Fruit fly (Drosophila melanogaster) whole organism, adult: Measurements from ENCODE around the gene Sgs1.
A peak's percentile ranks its signal among the peaks of the same experiment; 100 is the strongest.

Source experiments
- CG11617 ChIP-seq: fragments of 200-800 bp; sonication (Bioruptor generic); optimal IDR thresholded peaks from 2 replicates; lab custom pipeline; 2017; ENCODE audit warnings: mild to moderate bottlenecking, missing biosample characterization, missing genetic modification reagents, missing genetic modification characterization
- CG12768 ChIP-seq: fragments of 200-800 bp; sonication (Bioruptor generic); optimal IDR thresholded peaks from 2 replicates; lab custom pipeline; 2017; ENCODE audit warnings: missing biosample characterization, missing genetic modification characterization, mild to moderate bottlenecking, moderate library complexity, missing genetic modification reagents
- CG14711 ChIP-seq: fragments of 200-800 bp; sonication (Bioruptor generic); optimal IDR thresholded peaks from 2 replicates; lab custom pipeline; 2018; ENCODE audit warnings: missing biosample characterization, mild to moderate bottlenecking, missing genetic modification characterization, moderate library complexity
- CG1620 ChIP-seq: fragments of 200-800 bp; sonication (Bioruptor generic); optimal IDR thresholded peaks from 2 replicates; lab custom pipeline; 2016; ENCODE audit warnings: missing biosample characterization, missing genetic modification characterization
- CG33017 ChIP-seq: fragments of 200-800 bp; sonication (Bioruptor generic); optimal IDR thresholded peaks from 2 replicates; lab custom pipeline; 2018; ENCODE audit warnings: missing biosample characterization, mild to moderate bottlenecking, missing genetic modification characterization, moderate library complexity
- CG5204 ChIP-seq: fragments of 200-800 bp; sonication (Bioruptor generic); optimal IDR thresholded peaks from 2 replicates; lab custom pipeline; 2016; ENCODE audit warnings: missing biosample characterization, missing genetic modification characterization
- CG7045 ChIP-seq: fragments of 200-800 bp; sonication (Bioruptor generic); optimal IDR thresholded peaks from 2 replicates; lab custom pipeline; 2017; ENCODE audit warnings: missing biosample characterization, mild to moderate bottlenecking, missing genetic modification characterization
- CG7101 ChIP-seq: fragments of 200-800 bp; sonication (Bioruptor generic); optimal IDR thresholded peaks from 2 replicates; lab custom pipeline; 2018; ENCODE audit warnings: missing biosample characterization, mild to moderate bottlenecking, missing genetic modification characterization, moderate library complexity
- Clk ChIP-seq: fragments of 200-800 bp; sonication (Bioruptor generic); optimal IDR thresholded peaks from 2 replicates; lab custom pipeline; 2017; ENCODE audit warnings: missing biosample characterization, missing genetic modification characterization
- Crg-1 ChIP-seq: fragments of 200-800 bp; sonication (Bioruptor generic); optimal IDR thresholded peaks from 2 replicates; lab custom pipeline; 2016; ENCODE audit warnings: missing biosample characterization, missing genetic modification characterization
- Hr96 ChIP-seq: fragments of 200-800 bp; sonication (Bioruptor generic); optimal IDR thresholded peaks from 2 replicates; lab custom pipeline; 2016; ENCODE audit warnings: missing biosample characterization, missing genetic modification characterization
- Mnt ChIP-seq: fragments of 200-800 bp; sonication (Bioruptor generic); optimal IDR thresholded peaks from 2 replicates; lab custom pipeline; 2016; ENCODE audit warnings: missing biosample characterization, mild to moderate bottlenecking, missing genetic modification characterization
- bab1 ChIP-seq: fragments of 200-800 bp; sonication (Bioruptor generic); optimal IDR thresholded peaks from 3 replicates; lab custom pipeline; 2019; ENCODE audit warnings: missing biosample characterization, mild to moderate bottlenecking, missing genetic modification characterization, moderate library complexity
- cic ChIP-seq: fragments of 200-800 bp; sonication (Bioruptor generic); optimal IDR thresholded peaks from 2 replicates; lab custom pipeline; 2017; ENCODE audit warnings: missing biosample characterization, mild to moderate bottlenecking, missing genetic modification characterization, moderate library complexity
- cnc ChIP-seq, 2 experiments: fragments of >200 bp; optimal IDR thresholded peaks; 2 replicates each; lab custom pipeline; 2017
- kay ChIP-seq: fragments of 200-800 bp; sonication (Bioruptor generic); peaks from one replicate; lab custom pipeline; 2016; ENCODE audit warnings: missing biosample characterization, missing genetic modification characterization, borderline replicate concordance
- ovo ChIP-seq: fragments of 200-800 bp; sonication (Bioruptor generic); optimal IDR thresholded peaks from 2 replicates; lab custom pipeline; 2016; ENCODE audit warnings: missing biosample characterization, missing genetic modification characterization
- pad ChIP-seq: fragments of 200-800 bp; sonication (Bioruptor generic); optimal IDR thresholded peaks from 3 replicates; lab custom pipeline; 2017; ENCODE audit warnings: missing biosample characterization, missing genetic modification characterization, mild to moderate bottlenecking, moderate library complexity, missing genetic modification reagents
- tj ChIP-seq: fragments of 200-800 bp; sonication (Bioruptor generic); optimal IDR thresholded peaks from 3 replicates; lab custom pipeline; 2017; ENCODE audit warnings: missing biosample characterization, mild to moderate bottlenecking, missing genetic modification characterization, moderate library complexity
- toe ChIP-seq: fragments of 200-800 bp; sonication (Bioruptor generic); optimal IDR thresholded peaks from 2 replicates; lab custom pipeline; 2016; ENCODE audit warnings: missing biosample characterization, missing genetic modification characterization

The Sgs1 gene

DNA sequence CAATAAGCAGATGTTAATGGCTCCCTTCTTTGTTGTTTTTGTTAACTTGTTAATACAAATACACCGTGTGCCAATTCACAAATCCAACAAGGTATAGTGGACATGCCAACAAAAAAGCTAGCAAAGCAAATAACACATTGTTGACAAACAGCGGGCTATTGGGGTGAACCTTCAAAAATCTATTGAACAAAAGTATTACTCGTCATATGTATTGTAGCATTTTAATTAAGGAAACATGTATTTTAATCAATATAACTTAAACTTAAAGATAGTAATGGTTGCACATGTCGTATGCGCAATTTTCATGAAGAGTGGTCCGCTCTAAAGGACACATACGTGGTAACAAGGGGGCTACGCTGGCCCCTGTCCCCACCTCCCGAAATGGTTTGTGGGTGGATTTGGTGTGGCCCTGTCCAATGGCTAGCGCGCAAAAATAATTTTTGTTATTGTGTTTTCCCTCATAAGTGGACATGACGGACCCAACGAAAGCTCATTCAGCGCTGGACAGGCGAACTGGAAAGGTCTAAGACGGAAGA, 5.1 kb downstream of the Sgs1 start, which contains the start of gene synr:
Gene synr (plus strand): TSS at position 486 of the 536 bp plus-strand sequence.
- TF ChIP-seq CG5204 (GFP tag; lab: Kevin White, UChicago) (peak; percentile 28), CG7045 (GFP tag; lab: Kevin White, UChicago) (peak; percentile 1), CG7101 (tag; lab: Kevin White, UChicago) (no peak)

DNA sequence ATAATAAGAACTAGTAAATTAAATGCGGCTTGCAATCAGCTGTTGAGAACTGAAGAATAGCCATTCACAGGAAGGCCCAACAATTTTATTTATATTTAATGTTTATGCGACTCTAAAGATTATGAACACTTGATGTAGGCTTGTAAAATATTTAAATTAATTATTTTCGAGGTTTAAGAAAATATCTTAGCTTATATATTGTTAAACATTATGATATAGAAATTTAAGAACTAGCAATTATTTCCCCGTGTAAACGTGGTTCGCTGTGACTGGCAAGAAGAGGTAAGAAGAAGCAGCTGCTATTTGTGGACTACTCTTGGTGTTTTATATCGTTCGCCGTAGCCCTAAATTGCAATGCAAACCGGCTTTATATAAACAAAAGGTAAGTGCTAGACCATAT, 8.1 kb downstream of the Sgs1 start, which contains the start of the genes mRpL24 and betaggt-I:
Gene mRpL24 (minus strand): TSS at position 62 of the 400 bp plus-strand sequence.
Gene betaggt-I (plus strand): TSS at position 280 of the 400 bp plus-strand sequence.
- TF ChIP-seq cic (GFP tag; lab: Kevin White, UChicago) (peak; percentile 72), CG7045 (GFP tag; lab: Kevin White, UChicago) (peak; percentile 98), CG11617 (GFP tag; lab: Kevin White, UChicago) (peak; percentile 97), ovo (peak; percentile 91), tj (GFP tag; lab: Kevin White, UChicago) (peak; percentile 85), Hr96 (GFP tag; lab: Kevin White, UChicago) (peak; percentile 85), Clk (GFP tag; lab: Kevin White, UChicago) (peak; percentile 89), cnc (optimal IDR thresholded peaks at IDR 0.05; lab: Kevin White, UChicago) (no peak), kay (peak; percentile 97), bab1 (GFP tag; lab: Kevin White, UChicago) (peak; percentile 99), Crg-1 (GFP tag; lab: Kevin White, UChicago) (peak; percentile 92), CG33017 (tag; lab: Kevin White, UChicago) (peak; percentile 99), CG7101 (tag; lab: Kevin White, UChicago) (peak; percentile 99), Mnt (peak; percentile 88), CG12768 (GFP tag; lab: Kevin White, UChicago) (peak; percentile 96), pad (GFP tag; lab: Kevin White, UChicago) (peak; percentile 88), CG14711 (peak; percentile 98), CG5204 (GFP tag; lab: Kevin White, UChicago) (peak; percentile 95), toe (GFP tag; lab: Kevin White, UChicago) (peak; percentile 95), CG1620 (GFP tag; lab: Kevin White, UChicago) (peak; percentile 96)

DNA sequence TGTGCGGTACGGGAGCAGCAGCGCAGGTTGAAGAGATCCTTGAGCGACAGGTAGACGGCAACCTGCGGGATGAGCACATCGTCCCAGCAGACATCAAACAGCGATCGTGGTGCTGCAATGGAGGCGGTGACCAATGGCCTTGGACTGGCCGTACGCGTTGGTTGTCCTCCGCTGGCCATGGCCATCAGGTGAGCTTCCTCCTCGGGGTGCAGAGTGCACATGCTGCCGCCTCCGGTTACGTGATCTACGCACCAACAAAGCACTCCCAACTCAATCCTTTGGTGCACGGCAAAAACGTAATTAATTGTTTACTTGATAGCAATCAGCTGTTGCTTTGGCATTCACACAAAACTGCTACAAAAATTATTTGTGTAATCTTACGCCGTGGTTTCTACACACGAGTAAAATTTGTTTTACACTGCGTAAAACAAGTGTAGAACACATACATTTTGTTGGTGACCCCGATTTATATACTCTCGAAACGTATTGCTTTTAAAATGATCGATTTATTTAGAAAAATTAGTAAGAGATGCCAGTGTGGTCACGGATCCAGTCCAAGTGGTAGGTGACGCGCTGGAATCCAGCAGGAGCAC, 12.3 kb downstream of the Sgs1 start, which contains the start of gene jet:
Gene jet (minus strand): TSS at position 332 of the 593 bp plus-strand sequence.
- no peak for TF ChIP-seq CG7045 (GFP tag; lab: Kevin White, UChicago)
- TF ChIP-seq CG14711 = no peak
- no peak for TF ChIP-seq CG5204 (GFP tag; lab: Kevin White, UChicago)
- no peak for TF ChIP-seq CG7101 (tag; lab: Kevin White, UChicago)
- no peak for TF ChIP-seq CG1620 (GFP tag; lab: Kevin White, UChicago)
- TF ChIP-seq cnc (optimal IDR thresholded peaks at IDR 0.05; lab: Kevin White, UChicago) = no peak
- no peak for TF ChIP-seq Mnt
- TF ChIP-seq pad (GFP tag; lab: Kevin White, UChicago) = no peak
- TF ChIP-seq bab1 (GFP tag; lab: Kevin White, UChicago) = no peak
- no peak for TF ChIP-seq toe (GFP tag; lab: Kevin White, UChicago)
- no peak for TF ChIP-seq CG12768 (GFP tag; lab: Kevin White, UChicago)
- TF ChIP-seq kay = no peak
- TF ChIP-seq tj (GFP tag; lab: Kevin White, UChicago) = no peak

DNA sequence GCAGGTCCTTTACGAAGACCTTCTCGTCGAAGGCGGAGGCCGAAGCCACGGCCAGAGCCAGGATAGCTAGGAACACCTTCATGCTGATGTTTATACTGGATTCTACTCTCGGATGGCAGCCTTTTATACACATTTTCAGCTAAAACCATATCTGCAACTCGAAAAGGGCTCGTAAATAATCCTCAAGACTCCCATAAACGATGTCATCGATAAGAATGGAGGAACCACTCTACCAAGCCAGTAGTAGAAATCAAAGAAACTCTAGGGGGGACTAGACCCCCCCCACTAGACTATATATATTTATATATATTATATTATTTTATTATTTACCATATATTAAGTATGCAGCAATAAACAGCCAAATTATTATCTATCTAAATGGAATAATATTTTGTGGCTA, 13.5 kb downstream of the Sgs1 start, which contains the start of gene Jon25Biii:
Gene Jon25Biii (minus strand): TSS at position 101 of the 400 bp plus-strand sequence.
- no peak for TF ChIP-seq CG11617 (GFP tag; lab: Kevin White, UChicago)
- no peak for TF ChIP-seq cnc (optimal IDR thresholded peaks at IDR 0.05; lab: Kevin White, UChicago)
- TF ChIP-seq CG33017 (tag; lab: Kevin White, UChicago) = no peak
- no peak for TF ChIP-seq CG5204 (GFP tag; lab: Kevin White, UChicago)
- no peak for TF ChIP-seq cic (GFP tag; lab: Kevin White, UChicago)
- no peak for TF ChIP-seq tj (GFP tag; lab: Kevin White, UChicago)
- TF ChIP-seq CG12768 (GFP tag; lab: Kevin White, UChicago) = no peak
- no peak for TF ChIP-seq CG1620 (GFP tag; lab: Kevin White, UChicago)
- TF ChIP-seq kay = no peak

DNA sequence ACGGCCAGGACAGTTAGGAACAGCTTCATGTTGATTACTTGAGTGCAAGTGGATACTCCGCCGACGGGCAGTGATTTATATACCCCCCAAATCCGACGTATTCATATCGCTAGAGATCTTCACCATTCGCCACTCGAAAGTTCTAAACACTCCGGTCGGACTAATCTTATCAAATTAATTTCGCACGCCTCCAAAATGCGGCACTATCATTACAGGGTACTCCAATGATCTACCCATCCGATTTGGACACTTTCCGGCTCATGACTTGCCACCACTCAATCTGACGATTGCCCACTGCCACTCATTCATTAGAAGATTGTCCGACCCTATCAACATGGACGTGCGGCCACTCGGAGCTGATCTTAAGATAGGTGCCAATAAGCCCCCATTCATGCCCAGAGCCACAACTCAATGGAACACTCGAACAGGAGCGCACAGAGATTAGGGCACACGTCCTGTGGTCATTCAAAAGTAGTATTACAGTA, 15.9 kb downstream of the Sgs1 start, which contains the start of gene Jon25Bii:
Gene Jon25Bii (minus strand): TSS at position 51 of the 485 bp plus-strand sequence.
- TF ChIP-seq CG14711 = no peak
- TF ChIP-seq CG7045 (GFP tag; lab: Kevin White, UChicago) = no peak
- TF ChIP-seq cic (GFP tag; lab: Kevin White, UChicago) = peak; percentile 93
- no peak for TF ChIP-seq CG12768 (GFP tag; lab: Kevin White, UChicago)
- no peak for TF ChIP-seq pad (GFP tag; lab: Kevin White, UChicago)

DNA sequence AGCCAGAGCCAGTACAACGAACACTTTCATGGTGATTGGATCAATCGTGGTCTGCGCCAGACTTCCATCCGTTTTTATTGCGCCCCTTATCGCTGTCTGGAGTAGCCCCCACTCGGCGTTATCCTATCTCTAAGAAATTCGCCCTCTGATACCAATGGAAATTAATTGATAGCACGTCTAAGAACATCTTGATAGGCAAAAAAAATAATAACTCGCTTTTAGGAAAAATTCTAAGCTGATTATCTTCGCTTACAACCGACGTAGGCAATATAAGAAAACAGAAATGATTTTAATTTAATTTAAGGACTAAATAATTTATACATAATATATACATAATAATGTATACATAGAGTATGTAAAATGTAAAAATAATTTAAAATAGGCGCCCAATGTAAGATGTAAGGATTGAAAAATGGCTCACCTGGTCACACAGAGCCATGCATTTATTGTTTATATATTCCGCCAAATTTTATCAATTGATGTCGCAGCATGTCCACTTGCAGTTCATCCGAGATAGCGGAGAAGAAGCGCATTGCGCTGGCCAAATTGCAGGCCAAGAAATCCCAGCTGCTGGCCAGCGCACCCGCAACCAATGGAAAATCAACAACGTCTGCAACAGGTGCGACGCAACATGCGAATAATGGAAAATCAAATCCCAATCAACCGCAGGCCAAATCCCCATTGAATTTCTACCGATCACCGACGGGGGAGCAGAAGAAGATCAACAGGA, 18.1 kb downstream of the Sgs1 start, which contains the start of the genes Jon25Bi and Marcal1:
Gene Jon25Bi (minus strand): TSS at position 51 of the 730 bp plus-strand sequence.
Gene Marcal1 (plus strand): TSS at position 416 of the 730 bp plus-strand sequence.
- TF ChIP-seq Clk (GFP tag; lab: Kevin White, UChicago) = no peak
- TF ChIP-seq kay = no peak
- TF ChIP-seq CG7045 (GFP tag; lab: Kevin White, UChicago) = no peak
- no peak for TF ChIP-seq CG7101 (tag; lab: Kevin White, UChicago)
- no peak for TF ChIP-seq cic (GFP tag; lab: Kevin White, UChicago)
- no peak for TF ChIP-seq ovo
- no peak for TF ChIP-seq bab1 (GFP tag; lab: Kevin White, UChicago)
- TF ChIP-seq toe (GFP tag; lab: Kevin White, UChicago) = no peak
- TF ChIP-seq Hr96 (GFP tag; lab: Kevin White, UChicago) = no peak
- no peak for TF ChIP-seq CG5204 (GFP tag; lab: Kevin White, UChicago)
- no peak for TF ChIP-seq CG1620 (GFP tag; lab: Kevin White, UChicago)
- TF ChIP-seq CG12768 (GFP tag; lab: Kevin White, UChicago) = no peak
